Worm (Caenorhabditis elegans): ENCODE measurements around the gene srp-6.

- TF ChIP-seq flt-1 (GFP tag; IDR thresholded peaks at IDR 0.05) (no peak), tab-1 (GFP tag; IDR thresholded peaks at IDR 0.05) (no peak)
Observed at ce11 chrV:7402355-7402754, 16.5 kb upstream of the srp-6 start, which contains the start of gene srj-13.
